Fruit fly (Drosophila melanogaster) whole organism, embryonic: ENCODE measurements around the gene CG4914.

ENCODE experiments used
- Adf1 ChIP-seq: fragments of 200-800 bp; sonication (Bioruptor generic); IDR thresholded peaks from 2 replicates; pipeline ENCODE4 v1.3.6; 2022; ENCODE audit warnings: missing biosample characterization, missing genetic modification characterization
- B-H1 ChIP-seq: fragments of 200-800 bp; sonication (Bioruptor generic); IDR thresholded peaks from 3 replicates; pipeline ENCODE4 v1.3.6; 2022; ENCODE audit warnings: missing biosample characterization, missing genetic modification characterization
- CG10267 ChIP-seq: fragments of 200-800 bp; sonication (Bioruptor generic); optimal IDR thresholded peaks from 2 replicates; lab custom pipeline; 2018; ENCODE audit warnings: missing biosample characterization, mild to moderate bottlenecking, missing genetic modification characterization, moderate library complexity
- CG10321 ChIP-seq: fragments of 200-800 bp; sonication (Bioruptor generic); IDR thresholded peaks from 2 replicates; pipeline ENCODE4 v1.3.6; 2022; ENCODE audit warnings: missing biosample characterization, missing genetic modification characterization
- CG11398 ChIP-seq: fragments of 200-800 bp; sonication (Bioruptor generic); optimal IDR thresholded peaks from 2 replicates; lab custom pipeline; 2016; ENCODE audit warnings: missing biosample characterization, missing genetic modification characterization
- CG11695 ChIP-seq: fragments of 200-800 bp; sonication (Bioruptor generic); IDR thresholded peaks from 3 replicates; pipeline ENCODE4 v1.3.6; 2022; ENCODE audit warnings: missing biosample characterization, missing genetic modification characterization
- CG13287 ChIP-seq: fragments of 200-800 bp; sonication (Bioruptor generic); IDR thresholded peaks from 2 replicates; pipeline ENCODE4 v1.3.6; 2022; ENCODE audit warnings: missing biosample characterization, missing genetic modification characterization; ENCODE audit not compliant: partially characterized antibody
- CG13624 ChIP-seq: fragments of 200-800 bp; sonication (Bioruptor generic); optimal IDR thresholded peaks from 2 replicates; lab custom pipeline; 2016; ENCODE audit warnings: missing biosample characterization, missing genetic modification characterization
- CG15696 ChIP-seq: fragments of 200-800 bp; sonication (Bioruptor generic); optimal IDR thresholded peaks from 2 replicates; lab custom pipeline; 2019; ENCODE audit warnings: missing biosample characterization, mild to moderate bottlenecking, missing genetic modification characterization, moderate library complexity
- CG2129 ChIP-seq: fragments of 200-800 bp; sonication (Bioruptor generic); IDR thresholded peaks from 2 replicates; pipeline ENCODE4 v1.3.6; 2022; ENCODE audit warnings: missing biosample characterization, missing genetic modification characterization; ENCODE audit not compliant: partially characterized antibody
- CG2199 ChIP-seq: fragments of 200-800 bp; sonication (Bioruptor generic); IDR thresholded peaks from 3 replicates; pipeline ENCODE4 v1.3.6; 2022; ENCODE audit warnings: missing biosample characterization, missing genetic modification characterization
- CG32767 ChIP-seq: fragments of 200-800 bp; sonication (Bioruptor generic); IDR thresholded peaks from 2 replicates; pipeline ENCODE4 v1.3.6; 2022; ENCODE audit warnings: missing biosample characterization, missing genetic modification characterization
- CG34376 ChIP-seq: fragments of 200-800 bp; sonication (Bioruptor generic); optimal IDR thresholded peaks from 2 replicates; lab custom pipeline; 2018; ENCODE audit warnings: missing biosample characterization, mild to moderate bottlenecking, missing genetic modification characterization
- CG3838 ChIP-seq: fragments of 200-800 bp; sonication (Bioruptor generic); optimal IDR thresholded peaks from 3 replicates; lab custom pipeline; 2016; ENCODE audit warnings: missing biosample characterization, missing genetic modification characterization
- CG3995 ChIP-seq: fragments of 200-800 bp; sonication (Bioruptor generic); optimal IDR thresholded peaks from 3 replicates; lab custom pipeline; 2016; ENCODE audit warnings: missing biosample characterization, missing genetic modification characterization
- CG6813 ChIP-seq: fragments of 200-800 bp; sonication (Bioruptor generic); optimal IDR thresholded peaks from 2 replicates; lab custom pipeline; 2017; ENCODE audit warnings: missing biosample characterization, missing genetic modification characterization, mild to moderate bottlenecking, moderate library complexity, missing genetic modification reagents
- CG6854 ChIP-seq: fragments of 200-800 bp; sonication (Bioruptor generic); optimal IDR thresholded peaks from 3 replicates; lab custom pipeline; 2017; ENCODE audit warnings: missing biosample characterization, mild to moderate bottlenecking, missing genetic modification characterization
- CG7357 ChIP-seq: fragments of 200-800 bp; sonication (Bioruptor generic); IDR thresholded peaks from 3 replicates; pipeline ENCODE4 v1.3.6; 2022; ENCODE audit warnings: missing biosample characterization, missing genetic modification characterization
- CG8281 ChIP-seq: fragments of 200-800 bp; sonication (Bioruptor generic); optimal IDR thresholded peaks from 2 replicates; lab custom pipeline; 2018; ENCODE audit warnings: missing biosample characterization, mild to moderate bottlenecking, missing genetic modification characterization, moderate library complexity
- CG9797 ChIP-seq: fragments of 200-800 bp; sonication (Bioruptor generic); optimal IDR thresholded peaks from 3 replicates; lab custom pipeline; 2018; ENCODE audit warnings: missing biosample characterization, mild to moderate bottlenecking, missing genetic modification characterization
- CrebB ChIP-seq: fragments of 200-800 bp; sonication (Bioruptor generic); optimal IDR thresholded peaks from 3 replicates; lab custom pipeline; 2018; ENCODE audit warnings: missing biosample characterization, mild to moderate bottlenecking, missing genetic modification characterization
- Dbx ChIP-seq: fragments of 200-800 bp; sonication (Bioruptor generic); IDR thresholded peaks from 3 replicates; pipeline ENCODE4 v1.3.6; 2022; ENCODE audit warnings: missing biosample characterization, missing genetic modification characterization
- Doc3 ChIP-seq: fragments of 200-800 bp; sonication (Bioruptor generic); IDR thresholded peaks from 3 replicates; pipeline ENCODE4 v1.3.6; 2022; ENCODE audit warnings: missing biosample characterization, missing genetic modification characterization; ENCODE audit not compliant: partially characterized antibody
- Eip74EF ChIP-seq, 2 experiments: fragments of 200-800 bp in 1 of 2; fragments of >200 bp in 1 of 2; sonication (Bioruptor generic) in 1 of 2; optimal IDR thresholded peaks; 2 replicates each; lab custom pipeline; 2017 to 2019; ENCODE audit warnings: missing biosample characterization in 2 of 2, missing genetic modification characterization in 2 of 2, mild to moderate bottlenecking in 1 of 2, moderate library complexity in 1 of 2
- Fer3 ChIP-seq: fragments of 200-800 bp; sonication (Bioruptor generic); optimal IDR thresholded peaks from 2 replicates; lab custom pipeline; 2018; ENCODE audit warnings: missing biosample characterization, mild to moderate bottlenecking, missing genetic modification characterization, moderate library complexity
- Meics ChIP-seq: fragments of 200-800 bp; sonication (Bioruptor generic); optimal IDR thresholded peaks from 2 replicates; lab custom pipeline; 2017; ENCODE audit warnings: missing biosample characterization, mild to moderate bottlenecking, missing genetic modification characterization
- NFAT ChIP-seq: fragments of 200-800 bp; sonication (Bioruptor generic); IDR thresholded peaks from 2 replicates; pipeline ENCODE4 v1.3.6; 2022; ENCODE audit warnings: missing biosample characterization, missing genetic modification characterization
- Nf-YC ChIP-seq: fragments of 200-800 bp; optimal IDR thresholded peaks from 3 replicates; lab custom pipeline; 2019; ENCODE audit warnings: missing biosample characterization, mild to moderate bottlenecking, missing genetic modification characterization, moderate library complexity
- Rfx ChIP-seq: fragments of 200-800 bp; sonication (Bioruptor generic); IDR thresholded peaks from 2 replicates; pipeline ENCODE4 v1.3.6; 2022; ENCODE audit warnings: missing biosample characterization, missing genetic modification characterization
- Stat92E ChIP-seq, 3 experiments: fragments of >200 bp in 2 of 3; fragments of 200-800 bp in 1 of 3; sonication (Bioruptor generic) in 1 of 3; optimal IDR thresholded peaks; 2 replicates each; lab custom pipeline; 2017 to 2019; ENCODE audit warnings: missing biosample characterization in 3 of 3, missing genetic modification characterization in 3 of 3, mild to moderate bottlenecking in 1 of 3, moderate library complexity in 1 of 3
- YL-1 ChIP-seq: fragments of 200-800 bp; sonication (Bioruptor generic); optimal IDR thresholded peaks from 3 replicates; lab custom pipeline; 2017; ENCODE audit warnings: missing biosample characterization, mild to moderate bottlenecking, missing genetic modification characterization
- al ChIP-seq: fragments of 200-800 bp; sonication (Bioruptor generic); IDR thresholded peaks from 2 replicates; pipeline ENCODE4 v1.3.6; 2022; ENCODE audit warnings: missing biosample characterization, missing genetic modification characterization
- ap ChIP-seq: fragments of 200-800 bp; sonication (Bioruptor generic); IDR thresholded peaks from 2 replicates; pipeline ENCODE4 v1.3.6; 2022; ENCODE audit warnings: missing biosample characterization, missing genetic modification characterization
- disco-r ChIP-seq: fragments of 200-800 bp; sonication (Bioruptor generic); optimal IDR thresholded peaks from 2 replicates; lab custom pipeline; 2016; ENCODE audit warnings: missing biosample characterization, missing genetic modification characterization
- grau ChIP-seq: fragments of 200-800 bp; optimal IDR thresholded peaks from 3 replicates; lab custom pipeline; 2019; ENCODE audit warnings: missing biosample characterization, mild to moderate bottlenecking, missing genetic modification characterization, moderate library complexity
- gsb ChIP-seq: fragments of 200-800 bp; sonication (Bioruptor generic); IDR thresholded peaks from 2 replicates; pipeline ENCODE4 v1.3.6; 2022; ENCODE audit warnings: missing biosample characterization, missing genetic modification characterization
- hbn ChIP-seq: fragments of 200-800 bp; sonication (Bioruptor generic); IDR thresholded peaks from 2 replicates; pipeline ENCODE4 v1.3.6; 2022; ENCODE audit warnings: missing biosample characterization, missing genetic modification characterization; ENCODE audit not compliant: partially characterized antibody
- knrl ChIP-seq: fragments of 200-800 bp; sonication (Bioruptor generic); IDR thresholded peaks from 3 replicates; pipeline ENCODE4 v1.3.6; 2022; ENCODE audit warnings: missing biosample characterization, missing genetic modification characterization; ENCODE audit not compliant: partially characterized antibody
- lab ChIP-seq: fragments of 200-800 bp; sonication (Bioruptor generic); optimal IDR thresholded peaks from 3 replicates; lab custom pipeline; 2017; ENCODE audit warnings: missing biosample characterization, missing genetic modification characterization, mild to moderate bottlenecking, moderate library complexity, missing genetic modification reagents
- lilli ChIP-seq: fragments of 200-800 bp; sonication (Bioruptor generic); optimal IDR thresholded peaks from 3 replicates; lab custom pipeline; 2016; ENCODE audit warnings: missing biosample characterization, missing genetic modification characterization
- lov ChIP-seq, 2 experiments: fragments of 200-800 bp in 1 of 2; fragments of >200 bp in 1 of 2; sonication (Bioruptor generic) in 1 of 2; IDR thresholded peaks in 1 of 2; optimal IDR thresholded peaks in 1 of 2; 2 replicates in 1 of 2; 3 replicates in 1 of 2; pipeline versions ENCODE4 v1.3.6 to Lab custom; 2017 to 2022; ENCODE audit warnings: missing biosample characterization in 1 of 2, missing genetic modification characterization in 1 of 2
- mirr ChIP-seq: fragments of 200-800 bp; sonication (Bioruptor generic); optimal IDR thresholded peaks from 3 replicates; lab custom pipeline; 2018; ENCODE audit warnings: missing biosample characterization, mild to moderate bottlenecking, missing genetic modification characterization
- pnt ChIP-seq: fragments of 200-800 bp; sonication (Bioruptor generic); optimal IDR thresholded peaks from 3 replicates; lab custom pipeline; 2016; ENCODE audit warnings: missing biosample characterization, missing genetic modification characterization
- rib ChIP-seq: fragments of 200-800 bp; sonication (Bioruptor generic); IDR thresholded peaks from 2 replicates; pipeline ENCODE4 v1.3.6; 2022; ENCODE audit warnings: missing biosample characterization, missing genetic modification characterization
- seq ChIP-seq: fragments of 200-800 bp; sonication (Bioruptor generic); IDR thresholded peaks from 2 replicates; pipeline ENCODE4 v1.3.6; 2022; ENCODE audit warnings: missing biosample characterization, missing genetic modification characterization
- slou ChIP-seq: fragments of 200-800 bp; sonication (Bioruptor generic); optimal IDR thresholded peaks from 3 replicates; lab custom pipeline; 2016; ENCODE audit warnings: missing biosample characterization, missing genetic modification characterization
- ssp ChIP-seq: fragments of 200-800 bp; sonication (Bioruptor generic); IDR thresholded peaks from 2 replicates; pipeline ENCODE4 v1.3.6; 2022; ENCODE audit warnings: missing biosample characterization, missing genetic modification characterization
- tx ChIP-seq: fragments of 200-800 bp; sonication (Bioruptor generic); optimal IDR thresholded peaks from 2 replicates; lab custom pipeline; 2016; ENCODE audit warnings: missing biosample characterization, missing genetic modification characterization

CG4914 gene

dm6 chr3L:14673740-14674463, 4.0 kb downstream of the CG4914 start (continued):
- TF ChIP-seq CG2199 (GFP tag; lab: Robert Waterston, UW) (peak; percentile 80; the same call in 2 of the 3 replicates), Meics (GFP tag; lab: Kevin White, UChicago) (no peak), rib (GFP tag; lab: Robert Waterston, UW) (no peak), ssp (GFP tag; lab: Robert Waterston, UW) (no peak), Dbx (GFP tag; lab: Robert Waterston, UW) (no peak), CG13287 (GFP tag; lab: Robert Waterston, UW) (peak; percentile 67; the same call in 1 of the 2 replicates), lov (optimal IDR thresholded peaks at IDR 0.05; lab: Kevin White, UChicago) (no peak), lov (GFP tag; IDR thresholded peaks at IDR 0.05; lab: Robert Waterston, UW) (no peak), CG15696 (tag; lab: Kevin White, UChicago) (no peak), gsb (no peak), pnt (no peak), tx (GFP tag; lab: Kevin White, UChicago) (no peak), CG11695 (GFP tag; lab: Robert Waterston, UW) (0 out of 3 replicates have a peak, but pooled peaks have one; percentile 12), al (GFP tag; lab: Robert Waterston, UW) (no peak), CG32767 (no peak), CG10267 (tag; lab: Kevin White, UChicago) (peak; percentile 31), CG9797 (GFP tag; lab: Kevin White, UChicago) (no peak), Rfx (no peak), lab (no peak), Adf1 (no peak), CG7357 (no peak), CG2129 (peak; percentile 26; the same call in 1 of the 2 replicates), CG34376 (GFP tag; lab: Kevin White, UChicago) (no peak), mirr (GFP tag; lab: Kevin White, UChicago) (no peak), Stat92E (GFP tag; optimal IDR thresholded peaks at IDR 0.05; lab: Kevin White, UChicago) (peak in 2 of 3 experiments; percentile 63 to 88), Fer3 (tag; lab: Kevin White, UChicago) (no peak), B-H1 (GFP tag; lab: Robert Waterston, UW) (no peak), CrebB (tag; lab: Kevin White, UChicago) (no peak), disco-r (GFP tag; lab: Kevin White, UChicago) (no peak), lilli (GFP tag; lab: Kevin White, UChicago) (no peak), CG11398 (GFP tag; lab: Kevin White, UChicago) (no peak), NFAT (GFP tag; lab: Robert Waterston, UW) (no peak), CG10321 (GFP tag; lab: Robert Waterston, UW) (no peak), Eip74EF (GFP tag; optimal IDR thresholded peaks at IDR 0.05; lab: Kevin White, UChicago) (peak in 1 of 2 experiments; percentile 79), seq (no peak), CG13624 (GFP tag; lab: Kevin White, UChicago) (peak; percentile 11), CG6813 (no peak), knrl (GFP tag; lab: Robert Waterston, UW) (peak; percentile 71), ap (GFP tag; lab: Robert Waterston, UW) (no peak), slou (GFP tag; lab: Kevin White, UChicago) (no peak), Doc3 (GFP tag; lab: Robert Waterston, UW) (no peak), grau (tag; lab: Kevin White, UChicago) (peak; percentile 57), CG8281 (tag; lab: Kevin White, UChicago) (no peak), YL-1 (GFP tag; lab: Kevin White, UChicago) (no peak), Nf-YC (tag; lab: Kevin White, UChicago) (no peak), CG3838 (no peak), CG3995 (no peak), hbn (GFP tag; lab: Robert Waterston, UW) (0 out of 2 replicates have a peak, but pooled peaks have one; percentile 33), CG6854 (no peak)
